Worm (Caenorhabditis elegans): ENCODE data around the gene B0336.7.

- no peak for TF ChIP-seq pha-4 (tag; optimal IDR thresholded peaks at IDR 0.05)
- no peak for TF ChIP-seq nhr-76 (tag; optimal IDR thresholded peaks at IDR 0.05)
- TF ChIP-seq blmp-1 (tag; optimal IDR thresholded peaks at IDR 0.05) = no peak
These were observed 31.5 kb downstream of the B0336.7 start for ce11 chrIII:5665710-5666109.
